Worm (Caenorhabditis elegans) whole organism, young adult: ENCODE results near the gene rpia-1.

Experiments used
- B0019.2 ChIP-seq: fragments of 200-800 bp; sonication (Bioruptor generic); conservative IDR thresholded peaks from 2 replicates; pipeline ENCODE4 v1.3.6; 2022; ENCODE audit warnings: missing genetic modification reagents, missing genetic modification characterization, missing compliant biosample characterization
- D2030.7 ChIP-seq: fragments of 200-800 bp; sonication (Bioruptor generic); IDR thresholded peaks from 2 replicates; pipeline ENCODE4 v1.3.6; 2022; ENCODE audit warnings: missing genetic modification reagents, missing genetic modification characterization, missing compliant biosample characterization
- F22D6.2 ChIP-seq: sonication (generic microtip); optimal IDR thresholded peaks from 2 replicates; lab custom pipeline; 2016; ENCODE audit warnings: mild to moderate bottlenecking, missing genetic modification characterization, missing compliant biosample characterization
- F33H1.4 ChIP-seq: fragments of 200-800 bp; sonication (Bioruptor generic); IDR thresholded peaks from 2 replicates; pipeline ENCODE4 v1.3.6; 2022; ENCODE audit warnings: missing genetic modification reagents, missing genetic modification characterization, missing compliant biosample characterization
- F37B4.10 ChIP-seq: fragments of 200-800 bp; sonication (Bioruptor generic); IDR thresholded peaks from 2 replicates; pipeline ENCODE4 v1.3.6; 2022; ENCODE audit warnings: missing genetic modification characterization, missing compliant biosample characterization
- F49E8.2 ChIP-seq: sonication (generic microtip); optimal IDR thresholded peaks from 3 replicates; lab custom pipeline; 2017; ENCODE audit warnings: missing genetic modification characterization, mild to moderate bottlenecking, missing compliant biosample characterization, antibody characterized with exemption, moderate library complexity; ENCODE audit not compliant: insufficient read depth
- F57A8.1 ChIP-seq: fragments of 200-800 bp; sonication (Bioruptor generic); optimal IDR thresholded peaks from 2 replicates; lab custom pipeline; 2018; ENCODE audit warnings: mild to moderate bottlenecking, missing genetic modification characterization, moderate library complexity, missing compliant biosample characterization
- F57C9.4 ChIP-seq: sonication (generic microtip); optimal IDR thresholded peaks from 2 replicates; lab custom pipeline; 2017; ENCODE audit warnings: mild to moderate bottlenecking, missing genetic modification characterization, missing compliant biosample characterization
- Y79H2A.3 ChIP-seq: fragments of 200-800 bp; sonication (Bioruptor generic); conservative IDR thresholded peaks from 2 replicates; pipeline ENCODE4 v1.3.6; 2022; ENCODE audit warnings: missing genetic modification reagents, missing genetic modification characterization, missing compliant biosample characterization
- Y95B8A.8 ChIP-seq: fragments of 200-800 bp; sonication (Bioruptor generic); IDR thresholded peaks from 2 replicates; pipeline ENCODE4 v1.3.6; 2022; ENCODE audit warnings: missing genetic modification reagents, missing genetic modification characterization, missing compliant biosample characterization
- attf-5 ChIP-seq: fragments of 200-800 bp; sonication (Bioruptor generic); optimal IDR thresholded peaks from 2 replicates; lab custom pipeline; 2018; ENCODE audit warnings: mild to moderate bottlenecking, missing genetic modification characterization, missing compliant biosample characterization
- bed-1 ChIP-seq: fragments of 200-800 bp; sonication (Bioruptor generic); IDR thresholded peaks from 2 replicates; pipeline ENCODE4 v1.3.6; 2022; ENCODE audit warnings: missing genetic modification reagents, missing genetic modification characterization, missing compliant biosample characterization
- ccch-3 ChIP-seq: fragments of 200-800 bp; sonication (Bioruptor generic); optimal IDR thresholded peaks from 2 replicates; lab custom pipeline; 2018; ENCODE audit warnings: mild to moderate bottlenecking, missing genetic modification characterization, missing compliant biosample characterization
- cebp-2 ChIP-seq: fragments of 200-800 bp; sonication (Bioruptor generic); IDR thresholded peaks from 2 replicates; pipeline ENCODE4 v1.3.6; 2022; ENCODE audit warnings: missing genetic modification characterization, missing compliant biosample characterization
- ceh-100 ChIP-seq: fragments of 200-800 bp; sonication (Bioruptor generic); IDR thresholded peaks from 2 replicates; pipeline ENCODE4 v1.3.6; 2022; ENCODE audit warnings: missing genetic modification reagents, missing genetic modification characterization, missing compliant biosample characterization
- ceh-27 ChIP-seq: fragments of 200-800 bp; sonication (Bioruptor generic); optimal IDR thresholded peaks from 2 replicates; lab custom pipeline; 2018; ENCODE audit warnings: mild to moderate bottlenecking, missing genetic modification characterization, moderate library complexity, missing compliant biosample characterization
- die-1 ChIP-seq: sonication (generic microtip); optimal IDR thresholded peaks from 2 replicates; lab custom pipeline; 2016; ENCODE audit warnings: missing genotype, mild to moderate bottlenecking, missing genetic modification characterization, missing compliant biosample characterization
- dpl-1 ChIP-seq: fragments of 150-350 bp; optimal IDR thresholded peaks from 2 replicates; lab custom pipeline; 2014; ENCODE audit warnings: missing biosample characterization, missing genetic modification reagents, missing genetic modification characterization
- ekl-4 ChIP-seq: fragments of 200-800 bp; sonication (Bioruptor generic); IDR thresholded peaks from 2 replicates; pipeline ENCODE4 v1.3.6; 2022; ENCODE audit warnings: missing genetic modification reagents, missing genetic modification characterization, missing compliant biosample characterization
- ets-4 ChIP-seq: fragments of 200-800 bp; sonication (Bioruptor generic); optimal IDR thresholded peaks from 2 replicates; lab custom pipeline; 2018; ENCODE audit warnings: mild to moderate bottlenecking, missing genetic modification characterization, missing compliant biosample characterization
- fkh-3 ChIP-seq: sonication (generic microtip); optimal IDR thresholded peaks from 2 replicates; lab custom pipeline; 2016; ENCODE audit warnings: mild to moderate bottlenecking, missing genetic modification characterization, missing compliant biosample characterization
- gei-17 ChIP-seq: fragments of 200-800 bp; sonication (Bioruptor generic); optimal IDR thresholded peaks from 2 replicates; lab custom pipeline; 2018; ENCODE audit warnings: mild to moderate bottlenecking, missing genetic modification characterization, missing compliant biosample characterization
- hlh-12 ChIP-seq: sonication (generic microtip); optimal IDR thresholded peaks from 2 replicates; lab custom pipeline; 2016; ENCODE audit warnings: missing genetic modification characterization, missing compliant biosample characterization
- hlh-26 ChIP-seq: fragments of 200-800 bp; sonication (Bioruptor generic); conservative IDR thresholded peaks from 2 replicates; pipeline ENCODE4 v1.3.6; 2022; ENCODE audit warnings: missing genetic modification reagents, missing genetic modification characterization, missing compliant biosample characterization
- let-526 ChIP-seq: fragments of 200-800 bp; sonication (Bioruptor generic); IDR thresholded peaks from 2 replicates; pipeline ENCODE4 v1.3.6; 2022; ENCODE audit warnings: missing genetic modification reagents, missing genetic modification characterization, missing compliant biosample characterization
- lin-35 ChIP-seq, 3 experiments: fragments of 150-350 bp in 2 of 3; sonication (generic microtip) in 1 of 3; optimal IDR thresholded peaks; 2 replicates each; lab custom pipeline; 2014 to 2018; ENCODE audit warnings: missing biosample characterization in 3 of 3, missing genetic modification characterization in 3 of 3, missing genetic modification reagents in 3 of 3
- lin-40 ChIP-seq: sonication (generic microtip); optimal IDR thresholded peaks from 2 replicates; lab custom pipeline; 2016; ENCODE audit warnings: missing genetic modification characterization, mild to moderate bottlenecking, missing compliant biosample characterization, missing genotype, missing genetic modification reagents
- lin-54 ChIP-seq: fragments of 200-800 bp; sonication (Bioruptor generic); optimal IDR thresholded peaks from 2 replicates; lab custom pipeline; 2018; ENCODE audit warnings: mild to moderate bottlenecking, missing genetic modification characterization, missing compliant biosample characterization
- lsy-27 ChIP-seq: sonication (generic microtip); optimal IDR thresholded peaks from 2 replicates; lab custom pipeline; 2017; ENCODE audit warnings: missing genetic modification characterization, mild to moderate bottlenecking, missing compliant biosample characterization, antibody characterized with exemption, missing genotype, borderline replicate concordance; ENCODE audit not compliant: insufficient read depth
- madf-10 ChIP-seq: sonication (generic microtip); optimal IDR thresholded peaks from 2 replicates; lab custom pipeline; 2016; ENCODE audit warnings: mild to moderate bottlenecking, missing genetic modification characterization, missing compliant biosample characterization
- mel-28 ChIP-seq: sonication (generic microtip); optimal IDR thresholded peaks from 2 replicates; lab custom pipeline; 2016; ENCODE audit warnings: borderline replicate concordance, mild to moderate bottlenecking, missing genetic modification characterization, missing compliant biosample characterization
- mxl-1 ChIP-seq: sonication (generic microtip); optimal IDR thresholded peaks from 2 replicates; lab custom pipeline; 2016; ENCODE audit warnings: missing genetic modification characterization, missing compliant biosample characterization
- nhr-120 ChIP-seq: fragments of 200-800 bp; sonication (Bioruptor generic); IDR thresholded peaks from 2 replicates; pipeline ENCODE4 v1.3.6; 2022; ENCODE audit warnings: missing genetic modification characterization, missing compliant biosample characterization
- nhr-179 ChIP-seq: sonication (generic microtip); optimal IDR thresholded peaks from 2 replicates; lab custom pipeline; 2016; ENCODE audit warnings: mild to moderate bottlenecking, missing genetic modification characterization, missing compliant biosample characterization
- nhr-27 ChIP-seq: fragments of 200-800 bp; sonication (Bioruptor generic); optimal IDR thresholded peaks from 2 replicates; lab custom pipeline; 2018; ENCODE audit warnings: mild to moderate bottlenecking, missing genetic modification characterization, moderate library complexity, missing compliant biosample characterization
- repo-1 ChIP-seq: sonication (generic microtip); optimal IDR thresholded peaks from 2 replicates; lab custom pipeline; 2017; ENCODE audit warnings: mild to moderate bottlenecking, missing genetic modification characterization, missing compliant biosample characterization
- sea-2 ChIP-seq: fragments of 200-800 bp; sonication (Bioruptor generic); IDR thresholded peaks from 2 replicates; pipeline ENCODE4 v1.3.6; 2022; ENCODE audit warnings: missing genetic modification characterization, missing compliant biosample characterization
- snpc-1.3 ChIP-seq: sonication (generic microtip); optimal IDR thresholded peaks from 2 replicates; lab custom pipeline; 2017; ENCODE audit warnings: missing genetic modification characterization, mild to moderate bottlenecking, missing compliant biosample characterization, antibody characterized with exemption, moderate library complexity, missing genotype, missing genetic modification reagents; ENCODE audit not compliant: insufficient read depth
- snpc-4 ChIP-seq, 5 experiments: fragments of 150-350 bp in 1 of 5; sonication (generic microtip) in 4 of 5; optimal IDR thresholded peaks; 2 replicates each; lab custom pipeline; 2014 to 2018; ENCODE audit warnings: missing genetic modification characterization in 5 of 5, missing biosample characterization in 3 of 5, antibody characterized with exemption in 2 of 5, mild to moderate bottlenecking in 2 of 5, missing compliant biosample characterization in 2 of 5, missing genotype in 2 of 5, moderate library complexity in 2 of 5, missing genetic modification reagents in 1 of 5
- sptf-2 ChIP-seq: fragments of 200-800 bp; sonication (Bioruptor generic); optimal IDR thresholded peaks from 2 replicates; lab custom pipeline; 2018; ENCODE audit warnings: mild to moderate bottlenecking, missing genetic modification characterization, missing compliant biosample characterization
- tbx-9 ChIP-seq: sonication (generic microtip); optimal IDR thresholded peaks from 2 replicates; lab custom pipeline; 2016; ENCODE audit warnings: borderline replicate concordance, missing genetic modification characterization, inconsistent platforms, missing compliant biosample characterization
- xnd-1 ChIP-seq: sonication (generic microtip); optimal IDR thresholded peaks from 2 replicates; lab custom pipeline; 2016; ENCODE audit warnings: missing genotype, missing genetic modification reagents, missing genetic modification characterization, missing compliant biosample characterization
- ztf-18 ChIP-seq: sonication (generic microtip); optimal IDR thresholded peaks from 2 replicates; lab custom pipeline; 2016; ENCODE audit warnings: missing genotype, mild to moderate bottlenecking, missing genetic modification characterization, missing compliant biosample characterization
- ztf-26 ChIP-seq: sonication (generic microtip); optimal IDR thresholded peaks from 2 replicates; lab custom pipeline; 2017; ENCODE audit warnings: missing genetic modification characterization, missing compliant biosample characterization
- ztf-3 ChIP-seq: fragments of 200-800 bp; sonication (Bioruptor generic); optimal IDR thresholded peaks from 2 replicates; lab custom pipeline; 2018; ENCODE audit warnings: mild to moderate bottlenecking, missing genetic modification characterization, missing compliant biosample characterization
- ztf-6 ChIP-seq: fragments of 200-800 bp; sonication (Bioruptor generic); IDR thresholded peaks from 2 replicates; pipeline ENCODE4 v1.3.6; 2022; ENCODE audit warnings: missing genetic modification reagents, missing genetic modification characterization, missing compliant biosample characterization

rpia-1 gene

ce11 chrIII:7141285-7141715, 18.4 kb downstream of the rpia-1 start (continued):
- TF ChIP-seq snpc-4 (GFP tag; optimal IDR thresholded peaks at IDR 0.05; lab: Kevin White, UChicago) = peak; percentile 98
- TF ChIP-seq snpc-4 (tag; optimal IDR thresholded peaks at IDR 0.05; lab: Kevin White, UChicago) = peak; percentile 98 to 100 (median 99)
- TF ChIP-seq F57A8.1 (GFP tag; lab: Kevin White, UChicago) = no peak
- TF ChIP-seq madf-10 (tag; lab: Kevin White, UChicago) = peak; percentile 67
- no peak for TF ChIP-seq ztf-3
- TF ChIP-seq let-526 (GFP tag; lab: Robert Waterston, UW) = no peak
- TF ChIP-seq, all 124 proteins: peak for 73

ce11 chrIII:7142172-7142601, 19.3 kb downstream of the rpia-1 start:
- TF ChIP-seq lsy-27 (tag; lab: Kevin White, UChicago) (no peak), ztf-3 (no peak), attf-5 (no peak), xnd-1 (tag; lab: Kevin White, UChicago) (no peak), hlh-26 (no peak), ceh-27 (GFP tag; lab: Kevin White, UChicago) (no peak), D2030.7 (GFP tag; lab: Robert Waterston, UW) (peak; percentile 92), ekl-4 (GFP tag; lab: Robert Waterston, UW) (peak; percentile 80), ztf-6 (GFP tag; lab: Robert Waterston, UW) (no peak), mel-28 (tag; lab: Kevin White, UChicago) (no peak), dpl-1 (GFP tag; lab: Kevin White, UChicago) (no peak), Y79H2A.3 (GFP tag; lab: Robert Waterston, UW) (no peak), bed-1 (GFP tag; lab: Robert Waterston, UW) (no peak), B0019.2 (GFP tag; lab: Robert Waterston, UW) (0 out of 2 replicates have a peak, but pooled peaks have one; percentile 24), tbx-9 (tag; lab: Kevin White, UChicago) (no peak), ccch-3 (no peak), F37B4.10 (GFP tag; lab: Robert Waterston, UW) (no peak), gei-17 (GFP tag; lab: Kevin White, UChicago) (no peak), lin-35 (GFP tag; optimal IDR thresholded peaks at IDR 0.05; lab: Kevin White, UChicago) (no peak), nhr-27 (no peak), snpc-1.3 (tag; lab: Kevin White, UChicago) (peak; percentile 89), repo-1 (tag; lab: Kevin White, UChicago) (peak; percentile 15), sea-2 (no peak), sptf-2 (GFP tag; lab: Kevin White, UChicago) (no peak), lin-40 (tag; lab: Kevin White, UChicago) (no peak), lin-54 (GFP tag; lab: Kevin White, UChicago) (peak; percentile 63), Y95B8A.8 (GFP tag; lab: Robert Waterston, UW) (peak; percentile 67; the same call in 1 of the 2 replicates), F33H1.4 (peak; percentile 56), ztf-26 (tag; lab: Kevin White, UChicago) (no peak), hlh-12 (tag; lab: Kevin White, UChicago) (no peak), die-1 (tag; lab: Kevin White, UChicago) (no peak), fkh-3 (tag; lab: Kevin White, UChicago) (no peak), cebp-2 (no peak), ztf-18 (tag; lab: Kevin White, UChicago) (peak; percentile 4), nhr-120 (GFP tag; lab: Robert Waterston, UW) (no peak), F57C9.4 (tag; lab: Kevin White, UChicago) (no peak), F49E8.2 (tag; lab: Kevin White, UChicago) (peak; percentile 87), nhr-179 (tag; lab: Kevin White, UChicago) (no peak), ets-4 (GFP tag; lab: Kevin White, UChicago) (no peak), ceh-100 (no peak), F22D6.2 (no peak), mxl-1 (no peak)
